Worm (Caenorhabditis elegans) whole organism, young adult: ENCODE data around the gene pfn-3.

ENCODE experiments used
- C17E4.6 ChIP-seq: fragments of 200-800 bp; sonication (Bioruptor generic); IDR thresholded peaks from 2 replicates; pipeline ENCODE4 v1.3.6; 2022; ENCODE audit warnings: missing genetic modification reagents, missing genetic modification characterization, missing compliant biosample characterization
- F23B12.7 ChIP-seq: sonication (generic microtip); optimal IDR thresholded peaks from 2 replicates; lab custom pipeline; 2017; ENCODE audit warnings: missing genetic modification characterization, mild to moderate bottlenecking, missing compliant biosample characterization, antibody characterized with exemption, moderate library complexity; ENCODE audit not compliant: insufficient read depth
- Y79H2A.3 ChIP-seq: fragments of 200-800 bp; sonication (Bioruptor generic); conservative IDR thresholded peaks from 2 replicates; pipeline ENCODE4 v1.3.6; 2022; ENCODE audit warnings: missing genetic modification reagents, missing genetic modification characterization, missing compliant biosample characterization
- ama-1 ChIP-seq, 3 experiments: fragments of 150-350 bp in 1 of 3; sonication (generic microtip) in 2 of 3; optimal IDR thresholded peaks; 2 replicates each; lab custom pipeline; 2014 to 2018; ENCODE audit warnings: missing biosample characterization in 2 of 3, missing genetic modification characterization in 2 of 3, missing genetic modification reagents in 2 of 3
- attf-6 ChIP-seq: fragments of 200-800 bp; sonication (Bioruptor generic); IDR thresholded peaks from 2 replicates; pipeline ENCODE4 v1.3.6; 2022; ENCODE audit warnings: missing genetic modification reagents, missing genetic modification characterization, missing compliant biosample characterization
- cebp-2 ChIP-seq: fragments of 200-800 bp; sonication (Bioruptor generic); IDR thresholded peaks from 2 replicates; pipeline ENCODE4 v1.3.6; 2022; ENCODE audit warnings: missing genetic modification characterization, missing compliant biosample characterization
- dpl-1 ChIP-seq: fragments of 150-350 bp; optimal IDR thresholded peaks from 2 replicates; lab custom pipeline; 2014; ENCODE audit warnings: missing biosample characterization, missing genetic modification reagents, missing genetic modification characterization
- hlh-26 ChIP-seq: fragments of 200-800 bp; sonication (Bioruptor generic); conservative IDR thresholded peaks from 2 replicates; pipeline ENCODE4 v1.3.6; 2022; ENCODE audit warnings: missing genetic modification reagents, missing genetic modification characterization, missing compliant biosample characterization
- madf-8 ChIP-seq: fragments of 200-800 bp; sonication (Bioruptor generic); conservative IDR thresholded peaks from 2 replicates; pipeline ENCODE4 v1.3.6; 2022; ENCODE audit warnings: missing genetic modification reagents, missing genetic modification characterization, missing compliant biosample characterization
- mcd-1 ChIP-seq: fragments of 200-800 bp; sonication (Bioruptor generic); IDR thresholded peaks from 2 replicates; pipeline ENCODE4 v1.3.6; 2022; ENCODE audit warnings: missing genetic modification reagents, missing genetic modification characterization, missing compliant biosample characterization
- pbrm-1 ChIP-seq: fragments of 200-800 bp; sonication (Bioruptor generic); IDR thresholded peaks from 2 replicates; pipeline ENCODE4 v1.3.6; 2022; ENCODE audit warnings: missing genetic modification reagents, missing genetic modification characterization, missing compliant biosample characterization
- pha-4 ChIP-seq: fragments of 150-350 bp; sonication (generic microtip); optimal IDR thresholded peaks from 2 replicates; lab custom pipeline; 2014; ENCODE audit warnings: missing biosample characterization, missing genetic modification reagents, missing genetic modification characterization
- unc-130 ChIP-seq: sonication (generic microtip); optimal IDR thresholded peaks from 2 replicates; lab custom pipeline; 2016; ENCODE audit warnings: missing genetic modification reagents, missing genetic modification characterization, missing compliant biosample characterization
- unc-62 ChIP-seq: fragments of 150-350 bp; optimal IDR thresholded peaks from 2 replicates; lab custom pipeline; 2014; ENCODE audit warnings: missing biosample characterization, missing genetic modification reagents, missing genetic modification characterization

DNA sequence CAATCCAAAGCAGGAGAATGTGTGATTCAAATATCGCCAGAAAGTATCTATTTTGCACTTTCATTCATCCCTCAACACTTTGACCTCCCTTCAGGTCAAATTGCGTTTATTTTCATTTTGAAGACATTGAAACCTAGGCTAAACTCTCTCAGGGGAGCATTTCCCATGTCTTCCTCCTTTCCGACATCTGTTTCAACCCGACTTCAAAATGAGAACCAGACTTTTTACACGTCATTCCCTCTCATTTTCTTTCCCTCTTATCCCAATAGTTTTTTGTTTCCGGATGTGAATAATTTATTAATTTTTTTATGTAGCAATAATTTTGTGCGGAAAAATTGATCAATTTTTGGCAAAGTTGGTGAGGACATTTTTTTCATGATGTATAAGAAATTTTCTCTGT is 27.5 kb downstream of the pfn-3 start:
- TF ChIP-seq attf-6 (GFP tag; lab: Robert Waterston, UW) (no peak), pha-4 (no peak), hlh-26 (GFP tag; lab: Robert Waterston, UW) (no peak), Y79H2A.3 (no peak), ama-1 (optimal IDR thresholded peaks at IDR 0.05; lab: Kevin White, UChicago) (no peak), ama-1 (GFP tag; optimal IDR thresholded peaks at IDR 0.05; lab: Kevin White, UChicago) (no peak), unc-62 (GFP tag; lab: Kevin White, UChicago) (no peak), dpl-1 (GFP tag; lab: Kevin White, UChicago) (no peak), C17E4.6 (GFP tag; lab: Robert Waterston, UW) (no peak), mcd-1 (no peak), madf-8 (GFP tag; lab: Robert Waterston, UW) (no peak), unc-130 (GFP tag; lab: Kevin White, UChicago) (no peak), F23B12.7 (tag; lab: Kevin White, UChicago) (no peak), cebp-2 (GFP tag; lab: Robert Waterston, UW) (no peak), pbrm-1 (GFP tag; lab: Robert Waterston, UW) (no peak)
